Worm (Caenorhabditis elegans) whole organism, young adult: Measurements from ENCODE around the gene srbc-56.

Experiments used
- B0019.2 ChIP-seq: fragments of 200-800 bp; sonication (Bioruptor generic); conservative IDR thresholded peaks from 2 replicates; pipeline ENCODE4 v1.3.6; 2022; ENCODE audit warnings: missing genetic modification reagents, missing genetic modification characterization, missing compliant biosample characterization
- F37B4.10 ChIP-seq: fragments of 200-800 bp; sonication (Bioruptor generic); IDR thresholded peaks from 2 replicates; pipeline ENCODE4 v1.3.6; 2022; ENCODE audit warnings: missing genetic modification characterization, missing compliant biosample characterization
- F39B2.1 ChIP-seq: fragments of 200-800 bp; sonication (Bioruptor generic); IDR thresholded peaks from 2 replicates; pipeline ENCODE4 v1.3.6; 2022; ENCODE audit warnings: missing genetic modification reagents, missing genetic modification characterization, missing compliant biosample characterization
- F57A8.1 ChIP-seq: fragments of 200-800 bp; sonication (Bioruptor generic); optimal IDR thresholded peaks from 2 replicates; lab custom pipeline; 2018; ENCODE audit warnings: mild to moderate bottlenecking, missing genetic modification characterization, moderate library complexity, missing compliant biosample characterization
- Y79H2A.3 ChIP-seq: fragments of 200-800 bp; sonication (Bioruptor generic); conservative IDR thresholded peaks from 2 replicates; pipeline ENCODE4 v1.3.6; 2022; ENCODE audit warnings: missing genetic modification reagents, missing genetic modification characterization, missing compliant biosample characterization
- ZK185.1 ChIP-seq: sonication (generic microtip); optimal IDR thresholded peaks from 2 replicates; lab custom pipeline; 2016; ENCODE audit warnings: mild to moderate bottlenecking, missing genetic modification characterization, missing compliant biosample characterization; ENCODE audit not compliant: poor library complexity, severe bottlenecking
- aptf-3 ChIP-seq: fragments of 200-800 bp; sonication (Bioruptor generic); IDR thresholded peaks from 2 replicates; pipeline ENCODE4 v1.3.6; 2022; ENCODE audit warnings: missing genetic modification characterization, missing compliant biosample characterization
- atf-7 ChIP-seq: sonication (generic microtip); optimal IDR thresholded peaks from 2 replicates; lab custom pipeline; 2017; ENCODE audit warnings: mild to moderate bottlenecking, missing genetic modification characterization, missing compliant biosample characterization
- cebp-1 ChIP-seq, 2 experiments: fragments of 200-800 bp in 1 of 2; sonication (Bioruptor generic) in 1 of 2; sonication (generic microtip) in 1 of 2; IDR thresholded peaks in 1 of 2; optimal IDR thresholded peaks in 1 of 2; 2 replicates each; pipeline versions ENCODE4 v1.3.6 to Lab custom; 2017 to 2022; ENCODE audit warnings: missing compliant biosample characterization in 2 of 2, missing genetic modification characterization in 2 of 2, mild to moderate bottlenecking in 1 of 2, missing genetic modification reagents in 1 of 2, moderate library complexity in 1 of 2
- cebp-2 ChIP-seq: fragments of 200-800 bp; sonication (Bioruptor generic); IDR thresholded peaks from 2 replicates; pipeline ENCODE4 v1.3.6; 2022; ENCODE audit warnings: missing genetic modification characterization, missing compliant biosample characterization
- ceh-40 ChIP-seq: fragments of 200-800 bp; sonication (Bioruptor generic); IDR thresholded peaks from 2 replicates; pipeline ENCODE4 v1.3.6; 2022; ENCODE audit warnings: missing genetic modification characterization, missing compliant biosample characterization
- ceh-79 ChIP-seq: sonication (generic microtip); optimal IDR thresholded peaks from 2 replicates; lab custom pipeline; 2017; ENCODE audit warnings: mild to moderate bottlenecking, missing genetic modification characterization, missing compliant biosample characterization
- ceh-91 ChIP-seq: fragments of 200-800 bp; sonication (Bioruptor generic); IDR thresholded peaks from 2 replicates; pipeline ENCODE4 v1.3.6; 2022; ENCODE audit warnings: missing genetic modification reagents, missing genetic modification characterization, missing compliant biosample characterization
- chd-7 ChIP-seq: sonication (generic microtip); optimal IDR thresholded peaks from 2 replicates; lab custom pipeline; 2016; ENCODE audit warnings: mild to moderate bottlenecking, missing genetic modification characterization, moderate library complexity, missing compliant biosample characterization
- dox-1 ChIP-seq: fragments of 200-800 bp; sonication (Bioruptor generic); IDR thresholded peaks from 2 replicates; pipeline ENCODE4 v1.3.6; 2022; ENCODE audit warnings: missing genetic modification reagents, missing genetic modification characterization, missing compliant biosample characterization
- egl-18 ChIP-seq: fragments of 200-800 bp; sonication (Bioruptor generic); IDR thresholded peaks from 2 replicates; pipeline ENCODE4 v1.3.6; 2022; ENCODE audit warnings: missing genetic modification reagents, missing genetic modification characterization, missing compliant biosample characterization
- egl-44 ChIP-seq: fragments of 200-800 bp; sonication (Bioruptor generic); IDR thresholded peaks from 2 replicates; pipeline ENCODE4 v1.3.6; 2022; ENCODE audit warnings: missing genetic modification reagents, missing genetic modification characterization, missing compliant biosample characterization
- egrh-3 ChIP-seq: fragments of 200-800 bp; sonication (Bioruptor generic); IDR thresholded peaks from 2 replicates; pipeline ENCODE4 v1.3.6; 2022; ENCODE audit warnings: missing genetic modification reagents, missing genetic modification characterization, missing compliant biosample characterization
- him-1 ChIP-seq: sonication (generic microtip); optimal IDR thresholded peaks from 2 replicates; lab custom pipeline; 2016; ENCODE audit warnings: missing genotype, missing genetic modification reagents, missing genetic modification characterization, missing compliant biosample characterization
- lag-1 ChIP-seq: fragments of 200-800 bp; sonication (Bioruptor generic); IDR thresholded peaks from 2 replicates; pipeline ENCODE4 v1.3.6; 2022; ENCODE audit warnings: missing genetic modification reagents, missing genetic modification characterization, missing compliant biosample characterization
- lsy-27 ChIP-seq: sonication (generic microtip); optimal IDR thresholded peaks from 2 replicates; lab custom pipeline; 2017; ENCODE audit warnings: missing genetic modification characterization, mild to moderate bottlenecking, missing compliant biosample characterization, antibody characterized with exemption, missing genotype, borderline replicate concordance; ENCODE audit not compliant: insufficient read depth
- mes-4 ChIP-seq: sonication (generic microtip); optimal IDR thresholded peaks from 2 replicates; lab custom pipeline; 2016; ENCODE audit warnings: missing genotype, missing genetic modification characterization, missing compliant biosample characterization
- nfya-2 ChIP-seq: fragments of 200-800 bp; sonication (Bioruptor generic); IDR thresholded peaks from 2 replicates; pipeline ENCODE4 v1.3.6; 2022; ENCODE audit warnings: missing genetic modification reagents, missing genetic modification characterization, missing compliant biosample characterization
- pbrm-1 ChIP-seq: fragments of 200-800 bp; sonication (Bioruptor generic); IDR thresholded peaks from 2 replicates; pipeline ENCODE4 v1.3.6; 2022; ENCODE audit warnings: missing genetic modification reagents, missing genetic modification characterization, missing compliant biosample characterization
- rpc-1 ChIP-seq, 2 experiments: fragments of 150-350 bp in 1 of 2; sonication (generic microtip) in 1 of 2; optimal IDR thresholded peaks; 2 replicates each; lab custom pipeline; 2014 to 2018; ENCODE audit warnings: missing biosample characterization in 1 of 2, missing genetic modification characterization in 1 of 2, missing genetic modification reagents in 1 of 2, missing genotype in 1 of 2
- sea-2 ChIP-seq: fragments of 200-800 bp; sonication (Bioruptor generic); IDR thresholded peaks from 2 replicates; pipeline ENCODE4 v1.3.6; 2022; ENCODE audit warnings: missing genetic modification characterization, missing compliant biosample characterization
- snpc-1.3 ChIP-seq: sonication (generic microtip); optimal IDR thresholded peaks from 2 replicates; lab custom pipeline; 2017; ENCODE audit warnings: missing genetic modification characterization, mild to moderate bottlenecking, missing compliant biosample characterization, antibody characterized with exemption, moderate library complexity, missing genotype, missing genetic modification reagents; ENCODE audit not compliant: insufficient read depth
- sptf-2 ChIP-seq: fragments of 200-800 bp; sonication (Bioruptor generic); optimal IDR thresholded peaks from 2 replicates; lab custom pipeline; 2018; ENCODE audit warnings: mild to moderate bottlenecking, missing genetic modification characterization, missing compliant biosample characterization
- tbx-9 ChIP-seq: sonication (generic microtip); optimal IDR thresholded peaks from 2 replicates; lab custom pipeline; 2016; ENCODE audit warnings: borderline replicate concordance, missing genetic modification characterization, inconsistent platforms, missing compliant biosample characterization
- tlf-1 ChIP-seq: fragments of 200-800 bp; sonication (Bioruptor generic); optimal IDR thresholded peaks from 2 replicates; lab custom pipeline; 2018; ENCODE audit warnings: mild to moderate bottlenecking, missing genetic modification characterization, missing compliant biosample characterization
- zfh-2 ChIP-seq: fragments of 200-800 bp; sonication (Bioruptor generic); conservative IDR thresholded peaks from 2 replicates; pipeline ENCODE4 v1.3.6; 2022; ENCODE audit warnings: missing genetic modification reagents, missing genetic modification characterization, missing compliant biosample characterization
- ztf-22 ChIP-seq: fragments of 200-800 bp; sonication (Bioruptor generic); optimal IDR thresholded peaks from 2 replicates; lab custom pipeline; 2018; ENCODE audit warnings: mild to moderate bottlenecking, missing genetic modification characterization, moderate library complexity, missing compliant biosample characterization

The srbc-56 gene

ce11 chrV:15824866-15825265 lies 6.6 kb downstream of the srbc-56 start, which contains the start of gene srbc-50:
Gene srbc-50 (minus strand): TSS chrV:15824966.
- no peak for TF ChIP-seq F57A8.1
- no peak for TF ChIP-seq ceh-91 (GFP tag; lab: Robert Waterston, UW)
- TF ChIP-seq ZK185.1 (tag; lab: Kevin White, UChicago): no peak
- no peak for TF ChIP-seq cebp-1 (GFP tag; IDR thresholded peaks at IDR 0.05; lab: Robert Waterston, UW)
- no peak for TF ChIP-seq cebp-1 (tag; optimal IDR thresholded peaks at IDR 0.05; lab: Kevin White, UChicago)
- no peak for TF ChIP-seq ceh-40 (GFP tag; lab: Robert Waterston, UW)
- TF ChIP-seq atf-7 (tag; lab: Kevin White, UChicago): no peak
- no peak for TF ChIP-seq egrh-3 (GFP tag; lab: Robert Waterston, UW)
- no peak for TF ChIP-seq tlf-1
- no peak for TF ChIP-seq B0019.2 (GFP tag; lab: Robert Waterston, UW)
- no peak for TF ChIP-seq zfh-2 (GFP tag; lab: Robert Waterston, UW)
- no peak for TF ChIP-seq dox-1 (GFP tag; lab: Robert Waterston, UW)
- no peak for TF ChIP-seq chd-7 (tag; lab: Kevin White, UChicago)
- no peak for TF ChIP-seq cebp-2 (GFP tag; lab: Robert Waterston, UW)
- TF ChIP-seq sea-2 (GFP tag; lab: Robert Waterston, UW): no peak
- TF ChIP-seq nfya-2 (GFP tag; lab: Robert Waterston, UW): no peak
- no peak for TF ChIP-seq F37B4.10 (GFP tag; lab: Robert Waterston, UW)
- TF ChIP-seq rpc-1 (optimal IDR thresholded peaks at IDR 0.05; lab: Kevin White, UChicago): no peak
- no peak for TF ChIP-seq rpc-1 (tag; optimal IDR thresholded peaks at IDR 0.05; lab: Kevin White, UChicago)
- TF ChIP-seq ztf-22 (GFP tag; lab: Kevin White, UChicago): no peak
- TF ChIP-seq lag-1 (GFP tag; lab: Robert Waterston, UW): no peak
- TF ChIP-seq Y79H2A.3 (GFP tag; lab: Robert Waterston, UW): no peak

DNA sequence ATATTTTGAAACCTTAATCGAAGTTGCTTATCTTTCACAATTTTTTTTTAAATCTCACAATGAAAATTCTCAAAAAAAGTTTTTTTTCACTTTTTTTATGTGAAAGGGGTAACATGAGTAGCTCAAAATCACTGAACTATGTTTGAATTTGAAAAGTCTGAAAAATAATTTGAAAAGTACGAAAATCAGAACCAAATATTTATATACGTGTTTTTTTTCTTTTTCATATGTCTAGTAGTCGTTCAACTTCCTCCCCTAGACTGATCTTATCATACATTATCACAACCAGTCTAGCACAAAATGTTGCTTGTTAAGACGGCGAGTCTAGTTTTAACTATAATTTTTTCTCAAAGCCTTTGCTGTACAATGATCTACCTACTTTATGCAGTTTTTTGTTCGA lies 10.1 kb downstream of the srbc-56 start, which contains the start of gene srbc-49:
TSS of gene srbc-49 (plus strand) at position 301 of the 400 bp plus-strand sequence.
- TF ChIP-seq pbrm-1 (no peak), egrh-3 (GFP tag; lab: Robert Waterston, UW) (no peak)

DNA sequence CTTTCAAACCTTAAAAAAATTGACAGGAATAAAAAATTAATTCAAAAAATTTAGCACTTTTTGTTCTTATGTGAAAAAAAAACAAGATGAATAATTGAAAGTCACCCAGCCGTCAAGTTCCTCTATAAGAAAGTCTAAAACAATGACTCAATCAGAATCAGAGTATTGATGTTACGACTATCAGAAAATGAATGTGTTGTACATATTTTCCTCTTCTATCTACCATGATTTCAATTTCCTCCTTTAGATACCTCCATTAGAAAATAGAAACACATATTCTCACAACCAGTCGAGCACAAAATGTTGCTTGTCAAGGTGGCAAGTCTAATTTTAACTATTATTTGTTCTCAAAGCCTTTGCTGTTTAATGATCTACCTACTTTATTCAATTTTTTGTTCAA lies 11.5 kb downstream of the srbc-56 start, which contains the start of gene srbc-48:
TSS of gene srbc-48 (plus strand) at position 301 of the 400 bp plus-strand sequence.
- TF ChIP-seq pbrm-1 (no peak), tbx-9 (tag; lab: Kevin White, UChicago) (no peak), aptf-3 (GFP tag; lab: Robert Waterston, UW) (no peak), zfh-2 (GFP tag; lab: Robert Waterston, UW) (no peak), him-1 (no peak), mes-4 (tag; lab: Kevin White, UChicago) (no peak), lag-1 (GFP tag; lab: Robert Waterston, UW) (no peak), sptf-2 (GFP tag; lab: Kevin White, UChicago) (no peak), egl-18 (no peak), egl-44 (GFP tag; lab: Robert Waterston, UW) (no peak), ceh-79 (tag; lab: Kevin White, UChicago) (no peak), F39B2.1 (GFP tag; lab: Robert Waterston, UW) (no peak), lsy-27 (tag; lab: Kevin White, UChicago) (no peak), snpc-1.3 (tag; lab: Kevin White, UChicago) (no peak), Y79H2A.3 (GFP tag; lab: Robert Waterston, UW) (no peak)

DNA sequence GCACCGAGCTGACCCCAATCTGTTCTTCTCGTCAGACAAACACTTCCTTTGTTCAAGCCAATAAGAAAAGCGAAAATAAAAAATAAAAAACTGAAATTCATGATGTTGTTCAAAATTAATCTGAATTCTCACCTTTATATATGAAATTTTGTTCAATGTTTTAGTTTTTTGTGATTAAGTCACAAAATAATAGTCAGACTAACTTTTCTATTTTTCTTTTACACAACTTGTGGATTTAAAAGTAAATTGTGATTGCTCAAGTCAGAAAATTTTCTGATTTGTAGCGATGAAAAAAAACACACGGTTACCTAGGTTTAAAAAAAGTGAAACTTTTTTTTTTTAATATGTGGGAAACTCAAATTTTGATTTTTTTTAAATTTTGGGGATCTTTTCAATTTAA lies 13.7 kb downstream of the srbc-56 start, which contains the start of gene abf-3:
TSS of gene abf-3 (minus strand) at position 101 of the 400 bp plus-strand sequence.
- TF ChIP-seq sptf-2 (GFP tag; lab: Kevin White, UChicago): no peak
- TF ChIP-seq, all 124 proteins: peak for 0
